Worm (Caenorhabditis elegans) whole organism, L1 larva: ENCODE results near the gene srz-12.

Experiments
- C04F5.9 ChIP-seq: sonication (generic microtip); optimal IDR thresholded peaks from 2 replicates; lab custom pipeline; 2016; ENCODE audit warnings: missing genetic modification characterization, missing compliant biosample characterization
- F16B12.6 ChIP-seq: fragments of 150-350 bp; optimal IDR thresholded peaks from 2 replicates; lab custom pipeline; 2014; ENCODE audit warnings: missing biosample characterization, missing genetic modification characterization
- aha-1 ChIP-seq: fragments of 150-350 bp; optimal IDR thresholded peaks from 2 replicates; lab custom pipeline; 2014; ENCODE audit warnings: missing biosample characterization, missing genetic modification characterization
- alr-1 ChIP-seq: fragments of 200-800 bp; sonication (Bioruptor generic); optimal IDR thresholded peaks from 2 replicates; lab custom pipeline; 2018; ENCODE audit warnings: borderline replicate concordance, mild to moderate bottlenecking, missing genetic modification characterization, missing compliant biosample characterization
- aly-2 ChIP-seq: fragments of 150-350 bp; optimal IDR thresholded peaks from 2 replicates; lab custom pipeline; 2014; ENCODE audit warnings: missing biosample characterization, missing genetic modification characterization
- ama-1 ChIP-seq: fragments of 150-350 bp; optimal IDR thresholded peaks from 2 replicates; lab custom pipeline; 2014
- blmp-1 ChIP-seq: fragments of 150-350 bp; optimal IDR thresholded peaks from 2 replicates; lab custom pipeline; 2014; ENCODE audit warnings: missing biosample characterization, missing genetic modification characterization
- ceh-63 ChIP-seq: fragments of 200-800 bp; sonication (Bioruptor generic); optimal IDR thresholded peaks from 2 replicates; lab custom pipeline; 2018; ENCODE audit warnings: mild to moderate bottlenecking, missing genetic modification characterization, missing compliant biosample characterization
- ceh-88 ChIP-seq: fragments of 200-800 bp; sonication (Bioruptor generic); IDR thresholded peaks from 2 replicates; pipeline ENCODE4 v1.3.6; 2022; ENCODE audit warnings: missing genetic modification characterization, missing compliant biosample characterization
- ceh-90 ChIP-seq: sonication (generic microtip); optimal IDR thresholded peaks from 2 replicates; lab custom pipeline; 2016; ENCODE audit warnings: missing genetic modification characterization, missing compliant biosample characterization
- egl-13 ChIP-seq: sonication (generic microtip); optimal IDR thresholded peaks from 2 replicates; lab custom pipeline; 2016; ENCODE audit warnings: missing genotype, missing genetic modification reagents, missing genetic modification characterization, missing compliant biosample characterization
- elt-2 ChIP-seq: sonication (generic microtip); optimal IDR thresholded peaks from 2 replicates; lab custom pipeline; 2016; ENCODE audit warnings: missing genetic modification characterization, mild to moderate bottlenecking, inconsistent platforms, missing compliant biosample characterization, missing genetic modification reagents
- fkh-4 ChIP-seq: sonication (generic microtip); optimal IDR thresholded peaks from 2 replicates; lab custom pipeline; 2016; ENCODE audit warnings: missing compliant biosample characterization, missing genetic modification characterization, borderline replicate concordance
- fkh-8 ChIP-seq: sonication (generic microtip); optimal IDR thresholded peaks from 2 replicates; lab custom pipeline; 2016; ENCODE audit warnings: mild to moderate bottlenecking, missing genetic modification characterization, missing compliant biosample characterization
- grh-1 ChIP-seq: fragments of 200-800 bp; sonication (Bioruptor generic); IDR thresholded peaks from 2 replicates; pipeline ENCODE4 v1.3.6; 2022; ENCODE audit warnings: missing genetic modification reagents, missing genetic modification characterization, missing compliant biosample characterization
- hlh-17 ChIP-seq: fragments of 200-800 bp; sonication (Bioruptor generic); optimal IDR thresholded peaks from 2 replicates; lab custom pipeline; 2018; ENCODE audit warnings: missing genetic modification characterization, mild to moderate bottlenecking, missing compliant biosample characterization, moderate library complexity, borderline replicate concordance
- irx-1 ChIP-seq: sonication (generic microtip); optimal IDR thresholded peaks from 2 replicates; lab custom pipeline; 2016; ENCODE audit warnings: missing genetic modification characterization, missing compliant biosample characterization
- lin-13 ChIP-seq: fragments of 150-350 bp; optimal IDR thresholded peaks from 2 replicates; lab custom pipeline; 2014; ENCODE audit warnings: missing biosample characterization, missing genetic modification reagents, missing genetic modification characterization
- lin-15B ChIP-seq: fragments of 150-350 bp; sonication (generic microtip); optimal IDR thresholded peaks from 3 replicates; lab custom pipeline; 2014; ENCODE audit warnings: missing biosample characterization, missing genetic modification characterization
- lin-35 ChIP-seq, 2 experiments: fragments of 150-350 bp; optimal IDR thresholded peaks; 2 replicates each; lab custom pipeline; 2014; ENCODE audit warnings: missing biosample characterization in 2 of 2, missing genetic modification characterization in 2 of 2, missing genetic modification reagents in 2 of 2
- lin-39 ChIP-seq: fragments of 150-350 bp; optimal IDR thresholded peaks from 2 replicates; lab custom pipeline; 2014; ENCODE audit warnings: missing biosample characterization, missing genetic modification reagents, missing genetic modification characterization
- lir-3 ChIP-seq: sonication (generic microtip); optimal IDR thresholded peaks from 2 replicates; lab custom pipeline; 2016; ENCODE audit warnings: mild to moderate bottlenecking, missing genetic modification characterization, moderate library complexity, missing compliant biosample characterization; ENCODE audit not compliant: poor library complexity
- mep-1 ChIP-seq: fragments of 150-350 bp; optimal IDR thresholded peaks from 2 replicates; lab custom pipeline; 2014; ENCODE audit warnings: missing biosample characterization, missing genetic modification characterization
- nhr-19 ChIP-seq: fragments of 200-800 bp; sonication (Bioruptor generic); conservative IDR thresholded peaks from 2 replicates; pipeline ENCODE4 v1.3.6; 2022; ENCODE audit warnings: missing genetic modification characterization, missing compliant biosample characterization
- nhr-20 ChIP-seq: sonication (generic microtip); optimal IDR thresholded peaks from 2 replicates; lab custom pipeline; 2016; ENCODE audit warnings: mild to moderate bottlenecking, missing genetic modification characterization, missing compliant biosample characterization
- nhr-76 ChIP-seq: sonication (generic microtip); optimal IDR thresholded peaks from 2 replicates; lab custom pipeline; 2017; ENCODE audit warnings: missing biosample characterization, missing genetic modification characterization
- nhr-90 ChIP-seq: sonication (generic microtip); optimal IDR thresholded peaks from 2 replicates; lab custom pipeline; 2016; ENCODE audit warnings: mild to moderate bottlenecking, missing genetic modification characterization, missing compliant biosample characterization; ENCODE audit not compliant: poor library complexity
- pax-3 ChIP-seq: fragments of 200-800 bp; sonication (Bioruptor generic); optimal IDR thresholded peaks from 2 replicates; lab custom pipeline; 2018; ENCODE audit warnings: mild to moderate bottlenecking, missing genetic modification characterization, moderate library complexity, missing compliant biosample characterization
- pqm-1 ChIP-seq: sonication (generic microtip); optimal IDR thresholded peaks from 3 replicates; lab custom pipeline; 2017; ENCODE audit warnings: missing biosample characterization, missing genetic modification characterization
- rnt-1 ChIP-seq: sonication (generic microtip); optimal IDR thresholded peaks from 2 replicates; lab custom pipeline; 2016; ENCODE audit warnings: mild to moderate bottlenecking, missing genetic modification characterization, moderate library complexity, missing compliant biosample characterization
- snu-23 ChIP-seq: sonication (generic microtip); optimal IDR thresholded peaks from 2 replicates; lab custom pipeline; 2016; ENCODE audit warnings: missing genetic modification characterization, missing compliant biosample characterization
- sox-4 ChIP-seq: sonication (generic microtip); optimal IDR thresholded peaks from 2 replicates; lab custom pipeline; 2016; ENCODE audit warnings: missing genetic modification characterization, missing compliant biosample characterization
- sptf-1 ChIP-seq: fragments of 150-350 bp; optimal IDR thresholded peaks from 2 replicates; lab custom pipeline; 2014; ENCODE audit warnings: missing biosample characterization, missing genetic modification characterization
- sup-37 ChIP-seq: fragments of 200-800 bp; sonication (Bioruptor generic); optimal IDR thresholded peaks from 2 replicates; lab custom pipeline; 2018; ENCODE audit warnings: mild to moderate bottlenecking, missing genetic modification characterization, missing compliant biosample characterization
- swsn-7 ChIP-seq: sonication (generic microtip); optimal IDR thresholded peaks from 2 replicates; lab custom pipeline; 2016; ENCODE audit warnings: missing genetic modification characterization, missing compliant biosample characterization
- tbx-2 ChIP-seq: sonication (generic microtip); optimal IDR thresholded peaks from 2 replicates; lab custom pipeline; 2016; ENCODE audit warnings: missing genetic modification characterization, missing compliant biosample characterization
- unc-130 ChIP-seq: fragments of 150-350 bp; optimal IDR thresholded peaks from 2 replicates; lab custom pipeline; 2017; ENCODE audit warnings: missing biosample characterization, missing genetic modification characterization, inconsistent platforms
- xbp-1 ChIP-seq: sonication (generic microtip); optimal IDR thresholded peaks from 2 replicates; lab custom pipeline; 2016; ENCODE audit warnings: missing genetic modification characterization, missing compliant biosample characterization
- zag-1 ChIP-seq: fragments of 150-350 bp; optimal IDR thresholded peaks from 2 replicates; lab custom pipeline; 2014; ENCODE audit warnings: missing biosample characterization, missing genetic modification characterization
- zip-4 ChIP-seq: fragments of 200-800 bp; sonication (Bioruptor generic); optimal IDR thresholded peaks from 2 replicates; lab custom pipeline; 2018; ENCODE audit warnings: mild to moderate bottlenecking, missing genetic modification characterization, moderate library complexity, missing compliant biosample characterization
- ztf-11 ChIP-seq, 2 experiments: sonication (generic microtip); optimal IDR thresholded peaks; 2 replicates each; lab custom pipeline; 2016 to 2017; ENCODE audit warnings: missing genetic modification characterization in 2 of 2, missing biosample characterization in 1 of 2, missing compliant biosample characterization in 1 of 2

Gene srz-12

DNA sequence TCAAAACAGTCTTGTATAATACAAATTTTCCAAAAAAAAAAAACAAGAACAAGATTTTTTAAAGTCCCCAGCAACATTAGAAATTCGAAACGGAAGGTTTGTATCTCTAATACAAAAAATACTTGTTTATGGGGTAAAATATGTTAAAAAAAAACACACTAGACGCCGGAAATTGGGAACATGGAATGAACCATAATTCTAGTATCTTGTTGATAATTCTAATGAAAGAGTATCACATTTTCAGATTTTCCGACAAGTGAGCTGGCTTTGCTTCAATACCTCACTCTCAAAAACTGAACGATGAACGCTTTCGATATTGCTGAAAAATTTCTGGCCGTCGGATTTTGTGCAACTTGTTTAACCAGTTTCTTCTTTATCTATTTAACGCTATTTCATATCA is 35.2 kb upstream of the srz-12 start, which contains the start of gene str-60:
Gene str-60, plus strand, starts transcription at position 301 of the 400 bp plus-strand sequence.
- TF ChIP-seq rnt-1 (tag; lab: Kevin White, UChicago) (no peak), sptf-1 (tag; lab: Kevin White, UChicago) (no peak), aly-2 (tag; lab: Kevin White, UChicago) (no peak), unc-130 (tag; lab: Kevin White, UChicago) (no peak), elt-2 (tag; lab: Kevin White, UChicago) (no peak), ceh-90 (tag; lab: Kevin White, UChicago) (no peak), pax-3 (tag; lab: Kevin White, UChicago) (no peak), sox-4 (tag; lab: Kevin White, UChicago) (no peak), zag-1 (tag; lab: Kevin White, UChicago) (no peak), sup-37 (no peak), ztf-11 (tag; optimal IDR thresholded peaks at IDR 0.05; lab: Kevin White, UChicago) (no peak), lin-13 (GFP tag; lab: Kevin White, UChicago) (no peak)

DNA sequence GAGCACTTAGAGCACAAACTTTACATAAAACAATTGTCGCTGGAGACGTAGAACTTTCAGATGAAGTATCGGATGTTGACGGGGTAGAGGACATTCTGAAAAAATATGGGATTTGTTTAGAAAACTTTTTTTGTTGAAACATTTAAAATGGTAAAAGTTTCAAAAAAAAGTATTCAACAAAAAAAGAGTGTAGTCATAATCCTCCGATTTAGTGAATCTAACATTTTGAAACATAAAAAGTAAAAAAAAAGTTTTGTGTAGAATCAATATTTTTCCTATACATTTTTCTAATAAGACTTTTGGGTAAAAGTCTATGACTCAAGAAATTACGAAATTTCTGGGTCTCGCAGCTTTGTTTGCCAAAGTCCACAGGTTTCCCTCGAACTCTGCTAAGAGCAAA is 34.2 kb upstream of the srz-12 start, which contains the start of gene nhr-213:
Gene nhr-213, minus strand, starts transcription at position 101 of the 400 bp plus-strand sequence.
- TF ChIP-seq F16B12.6 (no peak), fkh-8 (tag; lab: Kevin White, UChicago) (no peak), aly-2 (tag; lab: Kevin White, UChicago) (no peak), ztf-11 (tag; optimal IDR thresholded peaks at IDR 0.05; lab: Kevin White, UChicago) (no peak), mep-1 (no peak), blmp-1 (tag; lab: Kevin White, UChicago) (no peak), irx-1 (tag; lab: Kevin White, UChicago) (no peak), unc-130 (tag; lab: Kevin White, UChicago) (no peak), pqm-1 (tag; lab: Kevin White, UChicago) (no peak), lin-35 (GFP tag; optimal IDR thresholded peaks at IDR 0.05; lab: Kevin White, UChicago) (no peak), nhr-20 (tag; lab: Kevin White, UChicago) (no peak), ama-1 (lab: Kevin White, UChicago) (no peak), nhr-19 (GFP tag; lab: Robert Waterston, UW) (no peak)
- TF ChIP-seq, all 84 proteins: peak for 0

DNA sequence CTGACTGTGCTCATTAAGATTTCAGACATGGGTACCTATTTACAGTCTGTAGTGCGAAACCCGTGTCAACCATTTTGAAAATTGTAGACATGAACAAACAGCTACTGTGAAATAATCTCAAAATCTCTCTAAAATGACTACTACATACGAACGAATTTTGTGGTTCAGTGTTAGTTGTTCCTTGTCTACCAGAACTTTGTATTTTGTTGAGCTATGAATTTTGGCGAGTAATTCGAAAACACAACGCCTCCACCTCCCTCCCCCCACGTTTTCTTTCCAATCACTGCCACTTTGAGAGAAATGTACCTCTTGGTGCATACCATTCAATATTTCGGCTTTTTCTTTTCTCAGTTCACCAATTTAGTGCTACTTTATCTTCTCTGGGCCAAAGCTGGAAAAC is 30.2 kb upstream of the srz-12 start, which contains the start of gene T06C12.11:
Gene T06C12.11, plus strand, starts transcription at position 301 of the 400 bp plus-strand sequence.
- no peak for TF ChIP-seq zip-4 (GFP tag; lab: Kevin White, UChicago)
- no peak for TF ChIP-seq grh-1
- TF ChIP-seq hlh-17 (GFP tag; lab: Kevin White, UChicago): no peak
- TF ChIP-seq nhr-20 (tag; lab: Kevin White, UChicago): no peak
- no peak for TF ChIP-seq nhr-90 (tag; lab: Kevin White, UChicago)
- no peak for TF ChIP-seq swsn-7
- no peak for TF ChIP-seq alr-1 (tag; lab: Kevin White, UChicago)

DNA sequence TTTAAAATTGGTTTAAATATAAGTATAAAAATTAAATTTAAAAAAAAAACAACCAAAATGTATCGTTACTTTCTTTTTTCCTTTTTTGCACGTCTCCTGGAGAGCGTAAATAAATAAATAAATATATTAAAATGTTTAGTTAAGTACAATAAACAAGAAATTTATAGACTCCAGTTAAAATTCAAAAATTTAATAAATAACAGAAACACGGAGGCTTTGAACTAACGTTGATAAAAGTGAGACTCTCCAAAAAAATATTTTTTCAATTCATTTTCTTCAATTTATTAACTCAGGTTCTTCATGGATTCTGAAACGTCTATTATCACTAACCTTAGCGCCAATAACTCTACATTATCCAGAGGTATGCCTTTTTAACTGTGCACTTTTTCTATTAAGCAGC is 29.3 kb upstream of the srz-12 start, which contains the start of gene T06C12.12:
Gene T06C12.12, plus strand, starts transcription at position 301 of the 400 bp plus-strand sequence.
- TF ChIP-seq aha-1 (tag; lab: Kevin White, UChicago): no peak
- TF ChIP-seq nhr-76 (tag; lab: Kevin White, UChicago): no peak
- no peak for TF ChIP-seq lin-39
- no peak for TF ChIP-seq grh-1
- TF ChIP-seq ceh-63: no peak
- no peak for TF ChIP-seq ceh-90 (tag; lab: Kevin White, UChicago)
- TF ChIP-seq lin-15B (tag; lab: Kevin White, UChicago): no peak
- no peak for TF ChIP-seq snu-23 (GFP tag; lab: Kevin White, UChicago)
- TF ChIP-seq lir-3 (tag; lab: Kevin White, UChicago): no peak
- TF ChIP-seq tbx-2 (tag; lab: Kevin White, UChicago): no peak
- TF ChIP-seq hlh-17 (GFP tag; lab: Kevin White, UChicago): no peak
- TF ChIP-seq fkh-4: no peak
- no peak for TF ChIP-seq egl-13 (tag; lab: Kevin White, UChicago)
- no peak for TF ChIP-seq unc-130 (tag; lab: Kevin White, UChicago)
- TF ChIP-seq C04F5.9 (tag; lab: Kevin White, UChicago): no peak
- no peak for TF ChIP-seq lin-35 (GFP tag; optimal IDR thresholded peaks at IDR 0.05; lab: Kevin White, UChicago)
- TF ChIP-seq ceh-88 (GFP tag; lab: Robert Waterston, UW): no peak
- no peak for TF ChIP-seq swsn-7
- no peak for TF ChIP-seq xbp-1 (tag; lab: Kevin White, UChicago)
- no peak for TF ChIP-seq pqm-1 (tag; lab: Kevin White, UChicago)
- TF ChIP-seq, all 84 proteins: peak for 0
